Worm (Caenorhabditis elegans): ENCODE data around the gene Y75B8A.33.

The Y75B8A.33 gene

DNA sequence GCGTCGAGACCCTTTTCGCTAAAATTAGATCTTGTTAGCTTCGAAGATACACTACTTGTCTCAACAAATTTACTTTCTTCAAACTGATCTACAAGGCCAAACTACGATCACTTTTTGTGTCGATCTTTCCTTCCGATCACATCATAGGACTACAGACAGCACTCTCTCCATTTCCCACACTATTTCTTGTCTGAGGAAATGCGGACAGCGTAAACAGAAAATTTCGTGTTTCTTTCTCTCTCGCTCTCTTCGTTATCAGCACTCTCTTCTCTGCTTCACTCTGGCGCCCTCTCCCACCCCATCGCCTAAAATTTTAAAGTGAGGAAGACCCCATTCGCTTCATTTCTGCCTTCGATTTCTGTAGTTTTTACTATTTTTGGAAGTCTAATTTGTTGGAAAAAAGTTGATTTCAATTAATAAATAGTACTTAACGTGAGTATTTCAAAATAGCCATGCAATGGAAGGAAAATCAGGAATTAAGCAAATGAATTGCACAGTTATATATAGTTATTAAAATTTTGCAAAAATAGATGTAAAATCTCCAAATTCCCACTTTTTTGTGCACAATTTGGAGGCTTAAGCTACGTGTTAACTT is 31.7 kb downstream of the Y75B8A.33 start (continued):
- TF ChIP-seq lin-39 (tag; optimal IDR thresholded peaks at IDR 0.05) = no peak
- peak; percentile 91 for TF ChIP-seq nhr-129 (tag; optimal IDR thresholded peaks at IDR 0.05)
- peak; percentile 80 for TF ChIP-seq F13H6.1 (tag; optimal IDR thresholded peaks at IDR 0.05)
- TF ChIP-seq unc-62 (GFP tag; optimal IDR thresholded peaks at IDR 0.05) = no peak
- TF ChIP-seq nhr-6 (tag; optimal IDR thresholded peaks at IDR 0.05) = no peak
- peak; percentile 47 to 73 for TF ChIP-seq lsy-2 (tag; optimal IDR thresholded peaks at IDR 0.05)
- no peak for TF ChIP-seq ztf-4 (tag; optimal IDR thresholded peaks at IDR 0.05)
- TF ChIP-seq fos-1 (tag; optimal IDR thresholded peaks at IDR 0.05) = peak; percentile 94
- peak; percentile 53 for TF ChIP-seq snpc-4 (tag; optimal IDR thresholded peaks at IDR 0.05)
- peak; percentile 70 for TF ChIP-seq egl-27 (tag; optimal IDR thresholded peaks at IDR 0.05)
- no peak for TF ChIP-seq mbf-1 (tag; optimal IDR thresholded peaks at IDR 0.05)

DNA sequence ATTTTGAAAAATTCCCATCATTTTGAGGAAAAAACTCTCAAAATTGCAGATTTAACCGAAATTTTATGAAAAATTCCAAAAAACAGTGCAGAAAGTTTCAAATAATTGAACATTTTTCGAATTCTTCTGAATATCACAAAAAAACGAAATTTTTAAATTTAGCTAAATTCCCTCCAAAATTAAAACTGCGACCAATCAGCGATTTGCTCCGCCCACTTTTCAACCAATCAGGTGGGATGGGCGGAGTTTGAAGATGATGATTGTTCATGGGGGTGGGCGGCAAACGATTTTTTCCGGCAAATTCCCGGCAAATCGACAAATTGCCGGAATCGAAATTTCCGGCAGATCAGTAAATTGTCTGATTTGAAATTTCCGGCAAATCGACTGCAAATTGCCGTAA is 32.9 kb downstream of the Y75B8A.33 start:
- TF ChIP-seq zag-1 (tag; optimal IDR thresholded peaks at IDR 0.05) (no peak), nhr-23 (tag; optimal IDR thresholded peaks at IDR 0.05) (no peak), ztf-11 (tag; optimal IDR thresholded peaks at IDR 0.05) (no peak), mab-5 (tag; optimal IDR thresholded peaks at IDR 0.05) (no peak), mdl-1 (tag; optimal IDR thresholded peaks at IDR 0.05) (no peak), nhr-21 (tag; optimal IDR thresholded peaks at IDR 0.05) (no peak), nhr-6 (tag; optimal IDR thresholded peaks at IDR 0.05) (no peak), nhr-129 (tag; optimal IDR thresholded peaks at IDR 0.05) (no peak), elt-1 (tag; optimal IDR thresholded peaks at IDR 0.05) (no peak)

- TF ChIP-seq mbf-1 (tag; optimal IDR thresholded peaks at IDR 0.05) (no peak), ZK546.5 (tag; optimal IDR thresholded peaks at IDR 0.05) (no peak), elt-1 (tag; optimal IDR thresholded peaks at IDR 0.05) (no peak), nhr-129 (tag; optimal IDR thresholded peaks at IDR 0.05) (no peak), dmd-4 (tag; optimal IDR thresholded peaks at IDR 0.05) (no peak), nhr-237 (tag; optimal IDR thresholded peaks at IDR 0.05) (no peak), peb-1 (tag; optimal IDR thresholded peaks at IDR 0.05) (no peak)
Observed at ce11 chrIII:12333445-12333844, 33.7 kb downstream of the Y75B8A.33 start, which contains the start of gene zip-1. Gene zip-1 (plus strand): TSS chrIII:12333745.

DNA sequence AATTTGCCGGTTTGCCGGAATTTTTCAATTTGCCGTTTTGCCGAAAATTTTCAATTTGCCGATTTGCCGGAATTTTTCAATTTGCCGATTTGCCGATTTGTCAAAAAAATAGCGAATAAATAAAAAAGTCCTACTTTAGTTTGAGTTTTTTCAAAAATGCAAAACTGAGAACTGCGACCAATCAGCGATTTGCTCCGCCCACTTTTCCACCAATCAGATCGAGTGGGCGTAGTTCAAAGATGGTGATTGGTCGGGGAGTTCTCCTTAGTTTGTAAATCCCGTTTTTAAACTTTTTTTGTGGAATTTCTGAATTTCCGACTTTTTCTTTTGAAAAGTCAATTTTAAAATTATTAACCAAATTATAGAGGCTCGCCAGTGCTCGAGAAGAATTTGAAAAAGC is 35.9 kb downstream of the Y75B8A.33 start:
- no peak for TF ChIP-seq R02D3.7 (tag; optimal IDR thresholded peaks at IDR 0.05)
- TF ChIP-seq crh-2 (tag; optimal IDR thresholded peaks at IDR 0.05) = no peak
- TF ChIP-seq fos-1 (tag; optimal IDR thresholded peaks at IDR 0.05) = no peak
- no peak for TF ChIP-seq ama-1 (optimal IDR thresholded peaks at IDR 0.05)
- no peak for TF ChIP-seq sma-9 (GFP tag; optimal IDR thresholded peaks at IDR 0.05)
- TF ChIP-seq sma-9 (tag; optimal IDR thresholded peaks at IDR 0.05) = no peak
- TF ChIP-seq ZK546.5 (tag; optimal IDR thresholded peaks at IDR 0.05) = no peak
- TF ChIP-seq unc-55 (GFP tag; optimal IDR thresholded peaks at IDR 0.05) = no peak
- TF ChIP-seq unc-39 (tag; optimal IDR thresholded peaks at IDR 0.05) = no peak
- no peak for TF ChIP-seq dmd-4 (tag; optimal IDR thresholded peaks at IDR 0.05)
- TF ChIP-seq Y55F3AM.14 (GFP tag; optimal IDR thresholded peaks at IDR 0.05) = no peak

- TF ChIP-seq sma-9 (GFP tag; optimal IDR thresholded peaks at IDR 0.05) = peak; percentile 4
- TF ChIP-seq sma-9 (tag; optimal IDR thresholded peaks at IDR 0.05) = no peak
- peak; percentile 20 for TF ChIP-seq crh-2 (tag; optimal IDR thresholded peaks at IDR 0.05)
- no peak for TF ChIP-seq dmd-4 (tag; optimal IDR thresholded peaks at IDR 0.05)
- TF ChIP-seq alr-1 (tag; optimal IDR thresholded peaks at IDR 0.05) = no peak
- TF ChIP-seq gmeb-1 (tag; optimal IDR thresholded peaks at IDR 0.05) = no peak
- peak; percentile 7 for TF ChIP-seq nhr-129 (tag; optimal IDR thresholded peaks at IDR 0.05)
- no peak for TF ChIP-seq lin-11 (tag; optimal IDR thresholded peaks at IDR 0.05)
- TF ChIP-seq ztf-1 (GFP tag; conservative IDR thresholded peaks at IDR 0.05) = no peak
- no peak for TF ChIP-seq ztf-4 (tag; optimal IDR thresholded peaks at IDR 0.05)
- TF ChIP-seq fos-1 (tag; optimal IDR thresholded peaks at IDR 0.05) = peak; percentile 85
Observed at ce11 chrIII:12327528-12327997, 39.6 kb downstream of the Y75B8A.33 start, which contains the start of the genes zip-12 and Y75B8A.63. Gene zip-12 (plus strand): TSS chrIII:12327914. Gene Y75B8A.63 (plus strand): TSS chrIII:12327947.

All from whole organism, L2 larva.